Worm (Caenorhabditis elegans): Measurements from ENCODE around the gene T01H3.2.

DNA sequence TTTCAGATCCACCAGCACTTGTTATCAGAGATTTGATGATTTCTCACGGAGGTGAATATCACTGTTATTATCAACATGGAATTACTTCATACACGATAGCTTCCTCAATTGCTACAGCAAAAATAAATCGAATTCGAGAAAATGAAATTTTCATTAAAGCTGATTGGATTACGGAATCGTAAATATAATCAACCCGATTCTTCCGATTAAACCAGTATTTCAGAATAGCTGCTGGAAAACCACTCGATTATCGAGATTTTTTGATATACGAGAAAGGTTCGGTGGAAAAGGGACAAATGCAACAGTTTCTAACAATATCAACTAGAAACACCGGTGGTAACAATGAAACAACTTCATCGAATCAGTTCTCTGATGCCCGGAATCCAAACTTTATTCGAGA lies 24.2 kb upstream of the T01H3.2 start:
- TF ChIP-seq ceh-8 (GFP tag; optimal IDR thresholded peaks at IDR 0.05), result no peak
- no peak for TF ChIP-seq isw-1 (GFP tag; IDR thresholded peaks at IDR 0.05)
- no peak for TF ChIP-seq ama-1 (optimal IDR thresholded peaks at IDR 0.05)
- TF ChIP-seq jun-1 (tag; optimal IDR thresholded peaks at IDR 0.05), result no peak
- no peak for TF ChIP-seq lin-15B (tag; optimal IDR thresholded peaks at IDR 0.05)
- no peak for TF ChIP-seq alr-1 (tag; optimal IDR thresholded peaks at IDR 0.05; ENCODE audit: borderline replicate concordance)
- TF ChIP-seq ceh-82 (tag; optimal IDR thresholded peaks at IDR 0.05), result no peak
- no peak for TF ChIP-seq sox-4 (tag; optimal IDR thresholded peaks at IDR 0.05)
- TF ChIP-seq snpc-4 (tag; optimal IDR thresholded peaks at IDR 0.05), result no peak
- no peak for TF ChIP-seq ztf-11 (tag; optimal IDR thresholded peaks at IDR 0.05)
- TF ChIP-seq nhr-28 (tag; optimal IDR thresholded peaks at IDR 0.05), result no peak
- TF ChIP-seq nhr-11 (tag; optimal IDR thresholded peaks at IDR 0.05), result no peak
- no peak for TF ChIP-seq aly-2 (tag; optimal IDR thresholded peaks at IDR 0.05)
- no peak for TF ChIP-seq sup-37 (GFP tag; optimal IDR thresholded peaks at IDR 0.05)

Measured in whole organism, L1 larva.